Worm (Caenorhabditis elegans) whole organism, mixed stage, embryonic: ENCODE data around the gene F58F6.6.

ENCODE experiments used
- M03D4.4 ChIP-seq: sonication (generic microtip); optimal IDR thresholded peaks from 2 replicates; lab custom pipeline; 2017; ENCODE audit warnings: mild to moderate bottlenecking, missing genetic modification characterization, missing compliant biosample characterization
- blmp-1 ChIP-seq: fragments of 150-350 bp; optimal IDR thresholded peaks from 2 replicates; lab custom pipeline; 2014; ENCODE audit warnings: missing biosample characterization, missing genetic modification characterization
- ceh-39 ChIP-seq: fragments of 150-350 bp; optimal IDR thresholded peaks from 2 replicates; lab custom pipeline; 2014; ENCODE audit warnings: missing biosample characterization, missing genetic modification characterization
- elt-3 ChIP-seq: fragments of 150-350 bp; optimal IDR thresholded peaks from 2 replicates; lab custom pipeline; 2014; ENCODE audit warnings: missing biosample characterization, missing genetic modification characterization
- lsy-2 ChIP-seq: fragments of 150-350 bp; optimal IDR thresholded peaks from 2 replicates; lab custom pipeline; 2014; ENCODE audit warnings: missing biosample characterization, missing genetic modification characterization
- mab-5 ChIP-seq: fragments of 150-350 bp; optimal IDR thresholded peaks from 2 replicates; lab custom pipeline; 2014; ENCODE audit warnings: missing biosample characterization, missing genetic modification characterization
- nhr-28 ChIP-seq: fragments of 150-350 bp; optimal IDR thresholded peaks from 2 replicates; lab custom pipeline; 2014; ENCODE audit warnings: missing biosample characterization, missing genetic modification characterization
- sem-2 ChIP-seq: fragments of 200-800 bp; sonication (Bioruptor generic); optimal IDR thresholded peaks from 2 replicates; lab custom pipeline; 2018; ENCODE audit warnings: mild to moderate bottlenecking, missing genetic modification characterization, missing compliant biosample characterization
- snpc-4 ChIP-seq: fragments of 150-350 bp; optimal IDR thresholded peaks from 2 replicates; lab custom pipeline; 2014; ENCODE audit warnings: missing biosample characterization, missing genetic modification characterization
- unc-39 ChIP-seq: fragments of 150-350 bp; optimal IDR thresholded peaks from 2 replicates; lab custom pipeline; 2014; ENCODE audit warnings: missing biosample characterization, missing genetic modification characterization
- unc-62 ChIP-seq: fragments of 150-350 bp; optimal IDR thresholded peaks from 2 replicates; lab custom pipeline; 2014; ENCODE audit warnings: missing biosample characterization, missing genetic modification reagents, missing genetic modification characterization
- ztf-11 ChIP-seq: fragments of 150-350 bp; optimal IDR thresholded peaks from 2 replicates; lab custom pipeline; 2014; ENCODE audit warnings: missing biosample characterization, missing genetic modification characterization

- no peak for TF ChIP-seq snpc-4 (tag; lab: Kevin White, UChicago)
- TF ChIP-seq sem-2, result no peak
- TF ChIP-seq ceh-39 (tag; lab: Kevin White, UChicago), result no peak
- no peak for TF ChIP-seq elt-3 (tag; lab: Kevin White, UChicago)
- no peak for TF ChIP-seq blmp-1
- no peak for TF ChIP-seq unc-39 (tag; lab: Kevin White, UChicago)
- TF ChIP-seq nhr-28 (tag; lab: Kevin White, UChicago), result no peak
- no peak for TF ChIP-seq M03D4.4 (tag; lab: Kevin White, UChicago)
- no peak for TF ChIP-seq ztf-11
- no peak for TF ChIP-seq lsy-2 (tag; lab: Kevin White, UChicago)
- TF ChIP-seq mab-5, result no peak
- no peak for TF ChIP-seq unc-62 (GFP tag; lab: Kevin White, UChicago)
Measured at ce11 chrIV:1359125-1359524, 18.2 kb downstream of the F58F6.6 start, which contains the start of gene col-105.
